Worm (Caenorhabditis elegans) whole organism, late embryonic: Measurements from ENCODE around the gene taf-7.1.

Experiments used
- pax-1 ChIP-seq: fragments of 150-350 bp; optimal IDR thresholded peaks from 2 replicates; lab custom pipeline; 2014; ENCODE audit warnings: missing biosample characterization, missing genetic modification characterization

The taf-7.1 gene

ce11 chrX:11790600-11790999 is 46.7 kb downstream of the taf-7.1 start (continued):
- no peak for TF ChIP-seq pax-1 (tag; lab: Kevin White, UChicago)
